Fruit fly (Drosophila melanogaster) whole organism, embryonic: ENCODE measurements around the gene Creld.

Experiments
- Ada2b ChIP-seq: fragments of 200-800 bp; sonication (Bioruptor generic); IDR thresholded peaks from 2 replicates; pipeline ENCODE4 v1.3.6; 2022; ENCODE audit warnings: missing biosample characterization, missing genetic modification characterization
- Blimp-1 ChIP-seq: fragments of 200-800 bp; sonication (Bioruptor generic); optimal IDR thresholded peaks from 3 replicates; lab custom pipeline; 2018; ENCODE audit warnings: missing biosample characterization, missing genetic modification characterization, mild to moderate bottlenecking, moderate library complexity, missing genetic modification reagents
- Bteb2 ChIP-seq: fragments of 200-800 bp; sonication (Bioruptor generic); optimal IDR thresholded peaks from 2 replicates; lab custom pipeline; 2016; ENCODE audit warnings: missing biosample characterization, missing genetic modification characterization
- CG10366 ChIP-seq: fragments of 200-800 bp; sonication (Bioruptor generic); IDR thresholded peaks from 2 replicates; pipeline ENCODE4 v1.3.6; 2022; ENCODE audit warnings: missing biosample characterization, missing genetic modification characterization
- CG11504 ChIP-seq: fragments of 200-800 bp; sonication (Bioruptor generic); optimal IDR thresholded peaks from 3 replicates; lab custom pipeline; 2019; ENCODE audit warnings: missing biosample characterization, mild to moderate bottlenecking, missing genetic modification characterization, moderate library complexity
- CG11696 ChIP-seq: fragments of 200-800 bp; sonication (Bioruptor generic); IDR thresholded peaks from 2 replicates; pipeline ENCODE4 v1.3.6; 2022; ENCODE audit warnings: missing biosample characterization, missing genetic modification characterization
- CG11723 ChIP-seq: fragments of 200-800 bp; sonication (Bioruptor generic); optimal IDR thresholded peaks from 2 replicates; lab custom pipeline; 2017; ENCODE audit warnings: missing biosample characterization, mild to moderate bottlenecking, missing genetic modification characterization
- CG12659 ChIP-seq: fragments of 200-800 bp; sonication (Bioruptor generic); optimal IDR thresholded peaks from 3 replicates; lab custom pipeline; 2017; ENCODE audit warnings: mild to moderate bottlenecking, missing biosample characterization, missing genetic modification reagents, missing genetic modification characterization
- CG13894 ChIP-seq: fragments of 200-800 bp; sonication (Bioruptor generic); optimal IDR thresholded peaks from 3 replicates; lab custom pipeline; 2018; ENCODE audit warnings: missing biosample characterization, mild to moderate bottlenecking, missing genetic modification characterization, moderate library complexity
- CG15269 ChIP-seq: fragments of 200-800 bp; sonication (Bioruptor generic); optimal IDR thresholded peaks from 2 replicates; lab custom pipeline; 2018; ENCODE audit warnings: missing biosample characterization, mild to moderate bottlenecking, missing genetic modification characterization, moderate library complexity
- CG15479 ChIP-seq: fragments of 200-800 bp; sonication (Bioruptor generic); optimal IDR thresholded peaks from 3 replicates; lab custom pipeline; 2019; ENCODE audit warnings: missing biosample characterization, mild to moderate bottlenecking, missing genetic modification characterization, moderate library complexity
- CG1647 ChIP-seq: fragments of 200-800 bp; sonication (Bioruptor generic); optimal IDR thresholded peaks from 3 replicates; lab custom pipeline; 2016; ENCODE audit warnings: missing biosample characterization, missing genetic modification characterization
- CG18011 ChIP-seq: fragments of 200-800 bp; sonication (Bioruptor generic); optimal IDR thresholded peaks from 2 replicates; lab custom pipeline; 2017; ENCODE audit warnings: missing biosample characterization, missing genetic modification characterization, mild to moderate bottlenecking, moderate library complexity, missing genotype
- CG18619 ChIP-seq: fragments of 200-800 bp; sonication (Bioruptor generic); optimal IDR thresholded peaks from 3 replicates; lab custom pipeline; 2017; ENCODE audit warnings: missing biosample characterization, mild to moderate bottlenecking, missing genetic modification characterization
- CG2678 ChIP-seq: fragments of 200-800 bp; sonication (Bioruptor generic); optimal IDR thresholded peaks from 3 replicates; lab custom pipeline; 2019; ENCODE audit warnings: missing biosample characterization, mild to moderate bottlenecking, missing genetic modification characterization, moderate library complexity
- CG3281 ChIP-seq: fragments of 200-800 bp; sonication (Bioruptor generic); optimal IDR thresholded peaks from 3 replicates; lab custom pipeline; 2017; ENCODE audit warnings: missing biosample characterization, mild to moderate bottlenecking, missing genetic modification characterization
- CG4328 ChIP-seq: fragments of 200-800 bp; sonication (Bioruptor generic); optimal IDR thresholded peaks from 3 replicates; lab custom pipeline; 2017; ENCODE audit warnings: missing biosample characterization, missing genetic modification reagents, missing genetic modification characterization
- CG5245 ChIP-seq: fragments of 200-800 bp; sonication (Bioruptor generic); optimal IDR thresholded peaks from 3 replicates; lab custom pipeline; 2016; ENCODE audit warnings: missing biosample characterization, missing genetic modification characterization
- CG6175 ChIP-seq: fragments of 200-800 bp; sonication (Bioruptor generic); IDR thresholded peaks from 3 replicates; pipeline ENCODE4 v1.3.6; 2022; ENCODE audit warnings: missing biosample characterization, missing genetic modification characterization
- CG8478 ChIP-seq: fragments of >200 bp; optimal IDR thresholded peaks from 2 replicates; lab custom pipeline; 2018
- CG9727 ChIP-seq: fragments of 200-800 bp; sonication (Bioruptor generic); optimal IDR thresholded peaks from 3 replicates; lab custom pipeline; 2017; ENCODE audit warnings: missing biosample characterization, mild to moderate bottlenecking, missing genetic modification characterization
- CTCF ChIP-seq: fragments of 200-800 bp; sonication (Bioruptor generic); optimal IDR thresholded peaks from 2 replicates; lab custom pipeline; 2017; ENCODE audit warnings: missing biosample characterization, mild to moderate bottlenecking, missing genetic modification characterization, moderate library complexity
- Camta ChIP-seq: fragments of 200-800 bp; sonication (Bioruptor generic); optimal IDR thresholded peaks from 2 replicates; lab custom pipeline; 2016; ENCODE audit warnings: missing biosample characterization, missing genetic modification characterization
- CkIIα-i1 ChIP-seq: fragments of 200-800 bp; sonication (Bioruptor generic); IDR thresholded peaks from 2 replicates; pipeline ENCODE4 v1.3.6; 2022; ENCODE audit warnings: missing biosample characterization, missing genetic modification characterization
- Dad ChIP-seq: fragments of 200-800 bp; sonication (Bioruptor generic); optimal IDR thresholded peaks from 3 replicates; lab custom pipeline; 2016; ENCODE audit warnings: missing biosample characterization, missing genetic modification characterization
- Dbx ChIP-seq: fragments of 200-800 bp; sonication (Bioruptor generic); IDR thresholded peaks from 3 replicates; pipeline ENCODE4 v1.3.6; 2022; ENCODE audit warnings: missing biosample characterization, missing genetic modification characterization
- Hey ChIP-seq: fragments of 200-800 bp; sonication (Bioruptor generic); optimal IDR thresholded peaks from 3 replicates; lab custom pipeline; 2018; ENCODE audit warnings: missing biosample characterization, mild to moderate bottlenecking, missing genetic modification characterization
- Hmr ChIP-seq: fragments of 200-800 bp; sonication (Bioruptor generic); optimal IDR thresholded peaks from 3 replicates; lab custom pipeline; 2017; ENCODE audit warnings: mild to moderate bottlenecking, missing biosample characterization, missing genetic modification reagents, missing genetic modification characterization
- NC2α ChIP-seq: fragments of 200-800 bp; sonication (Bioruptor generic); optimal IDR thresholded peaks from 2 replicates; lab custom pipeline; 2016; ENCODE audit warnings: missing biosample characterization, missing genetic modification characterization
- NfI ChIP-seq: fragments of 200-800 bp; sonication (Bioruptor generic); optimal IDR thresholded peaks from 3 replicates; lab custom pipeline; 2018; ENCODE audit warnings: missing biosample characterization, mild to moderate bottlenecking, missing genetic modification characterization, moderate library complexity
- Opbp ChIP-seq: fragments of 200-800 bp; sonication (Bioruptor generic); IDR thresholded peaks from 3 replicates; pipeline ENCODE4 v1.3.6; 2022; ENCODE audit warnings: missing biosample characterization, missing genetic modification characterization; ENCODE audit not compliant: partially characterized antibody
- Spps ChIP-seq: fragments of 200-800 bp; sonication (Bioruptor generic); optimal IDR thresholded peaks from 2 replicates; lab custom pipeline; 2018; ENCODE audit warnings: missing biosample characterization, mild to moderate bottlenecking, missing genetic modification characterization
- Sry-δ ChIP-seq: fragments of 200-800 bp; sonication (Bioruptor generic); optimal IDR thresholded peaks from 2 replicates; lab custom pipeline; 2016; ENCODE audit warnings: missing biosample characterization, missing genetic modification characterization
- Tbp ChIP-seq: fragments of >200 bp; optimal IDR thresholded peaks from 2 replicates; lab custom pipeline; 2018; ENCODE audit warnings: missing biosample characterization, missing genetic modification characterization
- bsh ChIP-seq, 2 experiments: fragments of 200-800 bp; sonication (Bioruptor generic); optimal IDR thresholded peaks; 2 replicates each; lab custom pipeline; 2017 to 2018; ENCODE audit warnings: mild to moderate bottlenecking in 2 of 2, missing biosample characterization in 2 of 2, missing genetic modification characterization in 2 of 2, moderate library complexity in 1 of 2
- caup ChIP-seq: fragments of 200-800 bp; sonication (Bioruptor generic); optimal IDR thresholded peaks from 3 replicates; lab custom pipeline; 2017; ENCODE audit warnings: missing biosample characterization, mild to moderate bottlenecking, missing genetic modification characterization, moderate library complexity; ENCODE audit not compliant: severe bottlenecking
- en ChIP-seq: fragments of 200-800 bp; sonication (Bioruptor generic); optimal IDR thresholded peaks from 2 replicates; lab custom pipeline; 2016; ENCODE audit warnings: missing biosample characterization, missing genetic modification characterization
- gfzf ChIP-seq: fragments of 200-800 bp; sonication (Bioruptor generic); optimal IDR thresholded peaks from 2 replicates; lab custom pipeline; 2016; ENCODE audit warnings: missing biosample characterization, mild to moderate bottlenecking, missing genetic modification characterization, moderate library complexity
- gsb-n ChIP-seq: fragments of 200-800 bp; sonication (Bioruptor generic); optimal IDR thresholded peaks from 3 replicates; lab custom pipeline; 2018; ENCODE audit warnings: missing biosample characterization, mild to moderate bottlenecking, missing genetic modification characterization
- jing ChIP-seq: fragments of 200-800 bp; sonication (Bioruptor generic); optimal IDR thresholded peaks from 2 replicates; lab custom pipeline; 2018; ENCODE audit warnings: missing biosample characterization, mild to moderate bottlenecking, missing genetic modification characterization
- klu ChIP-seq: fragments of 200-800 bp; sonication (Bioruptor generic); IDR thresholded peaks from 2 replicates; pipeline ENCODE4 v1.3.6; 2022; ENCODE audit warnings: missing biosample characterization, missing genetic modification characterization
- knrl ChIP-seq: fragments of 200-800 bp; sonication (Bioruptor generic); IDR thresholded peaks from 3 replicates; pipeline ENCODE4 v1.3.6; 2022; ENCODE audit warnings: missing biosample characterization, missing genetic modification characterization; ENCODE audit not compliant: partially characterized antibody
- lov ChIP-seq, 2 experiments: fragments of 200-800 bp in 1 of 2; fragments of >200 bp in 1 of 2; sonication (Bioruptor generic) in 1 of 2; IDR thresholded peaks in 1 of 2; optimal IDR thresholded peaks in 1 of 2; 2 replicates in 1 of 2; 3 replicates in 1 of 2; pipeline versions ENCODE4 v1.3.6 to Lab custom; 2017 to 2022; ENCODE audit warnings: missing biosample characterization in 1 of 2, missing genetic modification characterization in 1 of 2
- mam ChIP-seq: fragments of 200-800 bp; sonication (Bioruptor generic); optimal IDR thresholded peaks from 3 replicates; lab custom pipeline; 2016; ENCODE audit warnings: missing biosample characterization, missing genetic modification characterization
- p53 ChIP-seq: fragments of 200-800 bp; sonication (Bioruptor generic); optimal IDR thresholded peaks from 2 replicates; lab custom pipeline; 2016; ENCODE audit warnings: missing biosample characterization, missing genetic modification characterization
- pros ChIP-seq: fragments of 200-800 bp; sonication (Bioruptor generic); optimal IDR thresholded peaks from 3 replicates; lab custom pipeline; 2019; ENCODE audit warnings: missing biosample characterization, mild to moderate bottlenecking, missing genetic modification characterization, moderate library complexity
- seq ChIP-seq: fragments of 200-800 bp; sonication (Bioruptor generic); IDR thresholded peaks from 2 replicates; pipeline ENCODE4 v1.3.6; 2022; ENCODE audit warnings: missing biosample characterization, missing genetic modification characterization
- ttk ChIP-seq: fragments of 200-800 bp; sonication (Bioruptor generic); IDR thresholded peaks from 2 replicates; pipeline ENCODE4 v2.1.2; 2022; ENCODE audit warnings: missing biosample characterization, missing genetic modification characterization
- zf30C ChIP-seq: fragments of 200-800 bp; sonication (Bioruptor generic); optimal IDR thresholded peaks from 3 replicates; lab custom pipeline; 2018; ENCODE audit warnings: missing biosample characterization, mild to moderate bottlenecking, missing genetic modification characterization

The Creld gene

DNA sequence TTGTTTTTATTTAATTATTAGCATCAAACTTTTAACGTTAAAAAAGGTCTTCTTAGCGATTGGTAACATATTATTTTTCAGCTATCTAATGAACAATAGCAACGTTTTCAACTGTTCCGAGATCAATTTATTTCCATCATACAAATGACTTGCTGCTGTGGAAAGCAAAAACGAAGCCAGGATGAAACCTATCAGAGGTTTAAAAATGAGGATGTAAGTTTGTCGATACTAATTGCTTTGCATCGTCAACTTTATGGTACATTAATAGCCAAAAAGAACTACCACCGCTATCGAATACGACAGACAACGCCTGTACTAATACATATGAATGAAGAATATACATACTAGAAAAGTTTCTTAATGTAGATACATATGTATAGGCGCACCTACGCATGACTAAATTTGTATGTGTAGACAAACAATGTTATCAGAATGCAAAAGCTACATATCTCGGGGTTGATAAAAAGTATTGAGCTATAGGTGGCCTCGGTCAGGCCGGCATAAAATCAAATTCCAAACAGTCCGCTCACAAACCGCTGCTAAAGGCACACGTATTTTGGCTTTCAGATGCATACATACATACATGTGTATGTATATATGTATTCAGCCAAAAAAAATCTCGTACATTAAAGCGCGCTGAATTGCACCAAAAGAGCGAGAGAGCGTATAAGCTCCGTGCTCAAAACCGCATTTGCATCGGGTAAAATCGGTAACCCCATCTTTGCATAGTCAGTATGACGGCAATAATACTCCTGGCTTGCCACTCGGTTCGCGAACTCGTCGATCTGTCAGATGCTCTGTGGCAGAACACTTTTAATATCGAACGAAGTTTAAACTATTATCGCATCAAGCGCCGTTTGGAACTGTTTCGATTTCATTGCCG is 30.1 kb upstream of the Creld start (continued):
- TF ChIP-seq Camta (no peak), CG4328 (GFP tag; lab: Kevin White, UChicago) (no peak), p53 (GFP tag; lab: Kevin White, UChicago) (no peak), Dad (GFP tag; lab: Kevin White, UChicago) (no peak), CG12659 (GFP tag; lab: Kevin White, UChicago) (peak; percentile 29), CG9727 (GFP tag; lab: Kevin White, UChicago) (no peak), gfzf (GFP tag; lab: Kevin White, UChicago) (no peak), en (GFP tag; lab: Kevin White, UChicago) (no peak), CG1647 (GFP tag; lab: Kevin White, UChicago) (no peak), CG15269 (tag; lab: Kevin White, UChicago) (no peak), CG8478 (lab: Kevin White, UChicago) (no peak), CG11504 (peak; percentile 20), Hmr (no peak), pros (GFP tag; lab: Kevin White, UChicago) (peak; percentile 56), Tbp (GFP tag; lab: Kevin White, UChicago) (no peak), lov (optimal IDR thresholded peaks at IDR 0.05; lab: Kevin White, UChicago) (no peak), lov (GFP tag; IDR thresholded peaks at IDR 0.05; lab: Robert Waterston, UW) (no peak), knrl (peak; percentile 12; the same call in 1 of the 3 replicates), zf30C (GFP tag; lab: Kevin White, UChicago) (no peak), NC2α (GFP tag; lab: Kevin White, UChicago) (no peak), Spps (tag; lab: Kevin White, UChicago) (no peak), gsb-n (tag; lab: Kevin White, UChicago) (no peak), CG13894 (tag; lab: Kevin White, UChicago) (peak; percentile 19), mam (no peak), CG2678 (tag; lab: Kevin White, UChicago) (peak; percentile 24), jing (GFP tag; lab: Kevin White, UChicago) (no peak), CG15479 (GFP tag; lab: Kevin White, UChicago) (no peak), CG11696 (GFP tag; lab: Robert Waterston, UW) (no peak), CG10366 (GFP tag; lab: Robert Waterston, UW) (no peak), klu (GFP tag; lab: Robert Waterston, UW) (no peak), Bteb2 (GFP tag; lab: Kevin White, UChicago) (no peak), Dbx (GFP tag; lab: Robert Waterston, UW) (0 out of 3 replicates have a peak, but pooled peaks have one; percentile 24), CG5245 (GFP tag; lab: Kevin White, UChicago) (no peak), Blimp-1 (GFP tag; lab: Kevin White, UChicago) (no peak), caup (GFP tag; lab: Kevin White, UChicago) (peak; percentile 9), Opbp (GFP tag; lab: Robert Waterston, UW) (0 out of 3 replicates have a peak, but pooled peaks have one; percentile 33), CG6175 (GFP tag; lab: Robert Waterston, UW) (no peak), CG18619 (GFP tag; lab: Kevin White, UChicago) (no peak), CTCF (peak; percentile 91), seq (GFP tag; lab: Robert Waterston, UW) (no peak), Sry-δ (GFP tag; lab: Kevin White, UChicago) (peak; percentile 51), NfI (no peak), Hey (tag; lab: Kevin White, UChicago) (no peak), CG11723 (GFP tag; lab: Kevin White, UChicago) (no peak), bsh (GFP tag; optimal IDR thresholded peaks at IDR 0.05; lab: Kevin White, UChicago) (no peak), Ada2b (no peak), ttk (GFP tag; lab: Robert Waterston, UW) (no peak), CkIIα-i1 (GFP tag; lab: Robert Waterston, UW) (no peak), CG3281 (peak; percentile 14), CG18011 (GFP tag; lab: Kevin White, UChicago) (no peak)
